Fruit fly (Drosophila melanogaster): ENCODE results near the gene Acbp3.
A peak's percentile ranks its signal among the peaks of the same experiment; 100 is the strongest.

Gene Acbp3

dm6 chr3L:7105693-7106092, 25.0 kb upstream of the Acbp3 start (continued):
- TF ChIP-seq hb (GFP tag; IDR thresholded peaks at IDR 0.05; ENCODE audit: partially characterized antibody) (no peak), knrl (GFP tag; IDR thresholded peaks at IDR 0.05; ENCODE audit: partially characterized antibody) (no peak), CG6683 (GFP tag; optimal IDR thresholded peaks at IDR 0.05) (no peak), Trl (optimal IDR thresholded peaks at IDR 0.05) (no peak), Trl (GFP tag; optimal IDR thresholded peaks at IDR 0.05) (no peak), gem (tag; optimal IDR thresholded peaks at IDR 0.05) (peak; percentile 45), Hsf (GFP tag; optimal IDR thresholded peaks at IDR 0.05) (no peak), ATbp (GFP tag; optimal IDR thresholded peaks at IDR 0.05) (peak; percentile 38), Oli (tag; optimal IDR thresholded peaks at IDR 0.05) (peak; percentile 38), Opbp (GFP tag; IDR thresholded peaks at IDR 0.05; ENCODE audit: partially characterized antibody) (no peak), CG12071 (GFP tag; optimal IDR thresholded peaks at IDR 0.05) (no peak), Sin3A (optimal IDR thresholded peaks at IDR 0.05) (no peak), grau (tag; optimal IDR thresholded peaks at IDR 0.05) (peak; percentile 17), dysf (GFP tag; IDR thresholded peaks at IDR 0.05) (no peak), p53 (GFP tag; optimal IDR thresholded peaks at IDR 0.05) (no peak), Med (GFP tag) (no peak), YL-1 (GFP tag; optimal IDR thresholded peaks at IDR 0.05) (no peak), Stat92E (GFP tag; optimal IDR thresholded peaks at IDR 0.05) (no peak), bsh (GFP tag; optimal IDR thresholded peaks at IDR 0.05) (peak in 1 of 2 experiments; percentile 37), CG14710 (tag; optimal IDR thresholded peaks at IDR 0.05) (peak; percentile 3), CG30020 (tag; optimal IDR thresholded peaks at IDR 0.05) (no peak), CG1832 (GFP tag; optimal IDR thresholded peaks at IDR 0.05) (no peak), BEAF-32 (GFP tag; optimal IDR thresholded peaks at IDR 0.05) (no peak), HLH54F (GFP tag; optimal IDR thresholded peaks at IDR 0.05) (no peak), Antp (GFP tag; optimal IDR thresholded peaks at IDR 0.05) (peak; percentile 12), GATAe (GFP tag; conservative IDR thresholded peaks at IDR 0.05) (no peak), CG15269 (tag; optimal IDR thresholded peaks at IDR 0.05) (peak; percentile 21), CG2875 (GFP tag; optimal IDR thresholded peaks at IDR 0.05) (no peak), CG12299 (tag; optimal IDR thresholded peaks at IDR 0.05) (no peak), seq (GFP tag; IDR thresholded peaks at IDR 0.05) (no peak), Rfx (GFP tag; IDR thresholded peaks at IDR 0.05) (no peak), Sox102F (GFP tag; optimal IDR thresholded peaks at IDR 0.05) (peak; percentile 49), CG1024 (GFP tag; IDR thresholded peaks at IDR 0.05) (no peak), da (GFP tag; optimal IDR thresholded peaks at IDR 0.05) (no peak), CG2199 (GFP tag; IDR thresholded peaks at IDR 0.05) (no peak), CG11398 (GFP tag; optimal IDR thresholded peaks at IDR 0.05) (no peak), Bgb (GFP tag; IDR thresholded peaks at IDR 0.05; ENCODE audit: partially characterized antibody) (no peak), CG6689 (GFP tag; IDR thresholded peaks at IDR 0.05) (0 out of 2 replicates have a peak, but pooled peaks have one; percentile 13), ind (GFP tag; optimal IDR thresholded peaks at IDR 0.05) (peak; percentile 13), CG13775 (GFP tag; optimal IDR thresholded peaks at IDR 0.05) (no peak), Ptx1 (GFP tag; IDR thresholded peaks at IDR 0.05) (peak; percentile 33; the same call in 1 of the 2 replicates), CG3726 (GFP tag; IDR thresholded peaks at IDR 0.05) (no peak), fru (optimal IDR thresholded peaks at IDR 0.05) (no peak), CG3847 (GFP tag; IDR thresholded peaks at IDR 0.05) (no peak), prd (optimal IDR thresholded peaks at IDR 0.05) (no peak), prd (GFP tag; IDR thresholded peaks at IDR 0.05) (no peak), zen (tag; optimal IDR thresholded peaks at IDR 0.05) (no peak), E2f2 (GFP tag; IDR thresholded peaks at IDR 0.05) (no peak), CG17361 (GFP tag; IDR thresholded peaks at IDR 0.05) (0 out of 3 replicates have a peak, but pooled peaks have one; percentile 32), CG18262 (tag; optimal IDR thresholded peaks at IDR 0.05) (peak; percentile 25), CG2202 (tag; optimal IDR thresholded peaks at IDR 0.05) (no peak), CG10274 (GFP tag; optimal IDR thresholded peaks at IDR 0.05) (no peak)

All from whole organism, embryonic.